Worm (Caenorhabditis elegans) whole organism, early embryonic: ENCODE results near the gene clec-176.

ENCODE experiments used
- B0310.2 ChIP-seq: sonication (generic microtip); optimal IDR thresholded peaks from 2 replicates; lab custom pipeline; 2016; ENCODE audit warnings: mild to moderate bottlenecking, missing genetic modification characterization, missing compliant biosample characterization
- F13C5.2 ChIP-seq: sonication (generic microtip); optimal IDR thresholded peaks from 2 replicates; lab custom pipeline; 2017; ENCODE audit warnings: mild to moderate bottlenecking, missing genetic modification characterization, inconsistent platforms, missing compliant biosample characterization
- aly-1 ChIP-seq: sonication (generic microtip); optimal IDR thresholded peaks from 2 replicates; lab custom pipeline; 2016; ENCODE audit warnings: missing genetic modification characterization, missing compliant biosample characterization
- ama-1 ChIP-seq: fragments of 150-350 bp; optimal IDR thresholded peaks from 2 replicates; lab custom pipeline; 2014
- ceh-36 ChIP-seq: sonication (generic microtip); optimal IDR thresholded peaks from 2 replicates; lab custom pipeline; 2016; ENCODE audit warnings: missing genetic modification characterization, inconsistent platforms, missing compliant biosample characterization
- ets-7 ChIP-seq: sonication (generic microtip); optimal IDR thresholded peaks from 2 replicates; lab custom pipeline; 2016; ENCODE audit warnings: missing genotype, missing genetic modification characterization, missing compliant biosample characterization
- hmbx-1 ChIP-seq: sonication (generic microtip); optimal IDR thresholded peaks from 2 replicates; lab custom pipeline; 2016; ENCODE audit warnings: mild to moderate bottlenecking, missing genetic modification characterization, missing compliant biosample characterization
- hmg-4 ChIP-seq: fragments of 200-800 bp; sonication (Bioruptor generic); optimal IDR thresholded peaks from 2 replicates; lab custom pipeline; 2018; ENCODE audit warnings: mild to moderate bottlenecking, missing genetic modification characterization, missing compliant biosample characterization
- hnd-1 ChIP-seq: sonication (generic microtip); optimal IDR thresholded peaks from 2 replicates; lab custom pipeline; 2016; ENCODE audit warnings: missing genetic modification characterization, missing compliant biosample characterization
- pes-1 ChIP-seq: fragments of 200-800 bp; sonication (Bioruptor generic); IDR thresholded peaks from 2 replicates; pipeline ENCODE4 v1.3.6; 2022; ENCODE audit warnings: missing genetic modification reagents, missing genetic modification characterization, missing compliant biosample characterization
- scrt-1 ChIP-seq: fragments of 200-800 bp; sonication (Bioruptor generic); IDR thresholded peaks from 2 replicates; pipeline ENCODE4 v1.3.6; 2022; ENCODE audit warnings: missing genetic modification characterization, missing compliant biosample characterization
- tbx-11 ChIP-seq: fragments of 200-800 bp; sonication (Bioruptor generic); IDR thresholded peaks from 2 replicates; pipeline ENCODE4 v1.3.6; 2022; ENCODE audit warnings: missing genetic modification characterization, missing compliant biosample characterization
- tbx-37 ChIP-seq: fragments of 200-800 bp; sonication (Bioruptor generic); conservative IDR thresholded peaks from 2 replicates; pipeline ENCODE4 v1.3.6; 2022; ENCODE audit warnings: missing genetic modification reagents, missing genetic modification characterization, missing compliant biosample characterization
- tra-4 ChIP-seq: sonication (generic microtip); optimal IDR thresholded peaks from 2 replicates; lab custom pipeline; 2017; ENCODE audit warnings: missing genetic modification characterization, missing compliant biosample characterization

ce11 chrIV:4992089-4992488, 8.2 kb downstream of the clec-176 start, which contains the start of gene str-162:
- TF ChIP-seq ama-1 (lab: Kevin White, UChicago): no peak
- TF ChIP-seq scrt-1: no peak
- no peak for TF ChIP-seq ets-7 (tag; lab: Kevin White, UChicago)
- TF ChIP-seq tbx-11 (GFP tag; lab: Robert Waterston, UW): no peak
- TF ChIP-seq aly-1: no peak
- no peak for TF ChIP-seq hmbx-1 (tag; lab: Kevin White, UChicago)
- TF ChIP-seq ceh-36 (tag; lab: Kevin White, UChicago): no peak
- no peak for TF ChIP-seq tbx-37 (GFP tag; lab: Robert Waterston, UW)
- no peak for TF ChIP-seq tra-4 (tag; lab: Kevin White, UChicago)
- TF ChIP-seq B0310.2 (tag; lab: Kevin White, UChicago): no peak
- TF ChIP-seq F13C5.2 (tag; lab: Kevin White, UChicago): no peak
- no peak for TF ChIP-seq hmg-4 (GFP tag; lab: Kevin White, UChicago)
- TF ChIP-seq pes-1 (GFP tag; lab: Robert Waterston, UW): no peak
- no peak for TF ChIP-seq hnd-1 (tag; lab: Kevin White, UChicago)
